Worm (Caenorhabditis elegans) whole organism, early embryonic: ENCODE data around the gene F14H3.5.

Experiments
- B0310.2 ChIP-seq: sonication (generic microtip); optimal IDR thresholded peaks from 2 replicates; lab custom pipeline; 2016; ENCODE audit warnings: mild to moderate bottlenecking, missing genetic modification characterization, missing compliant biosample characterization
- aly-1 ChIP-seq: sonication (generic microtip); optimal IDR thresholded peaks from 2 replicates; lab custom pipeline; 2016; ENCODE audit warnings: missing genetic modification characterization, missing compliant biosample characterization
- ama-1 ChIP-seq: fragments of 150-350 bp; optimal IDR thresholded peaks from 2 replicates; lab custom pipeline; 2014
- flt-1 ChIP-seq: fragments of 200-800 bp; sonication (Bioruptor generic); IDR thresholded peaks from 2 replicates; pipeline ENCODE4 v1.3.6; 2022; ENCODE audit warnings: missing genetic modification characterization, missing compliant biosample characterization
- hmbx-1 ChIP-seq: sonication (generic microtip); optimal IDR thresholded peaks from 2 replicates; lab custom pipeline; 2016; ENCODE audit warnings: mild to moderate bottlenecking, missing genetic modification characterization, missing compliant biosample characterization
- hnd-1 ChIP-seq: sonication (generic microtip); optimal IDR thresholded peaks from 2 replicates; lab custom pipeline; 2016; ENCODE audit warnings: missing genetic modification characterization, missing compliant biosample characterization
- scrt-1 ChIP-seq: fragments of 200-800 bp; sonication (Bioruptor generic); IDR thresholded peaks from 2 replicates; pipeline ENCODE4 v1.3.6; 2022; ENCODE audit warnings: missing genetic modification characterization, missing compliant biosample characterization
- tbx-11 ChIP-seq: fragments of 200-800 bp; sonication (Bioruptor generic); IDR thresholded peaks from 2 replicates; pipeline ENCODE4 v1.3.6; 2022; ENCODE audit warnings: missing genetic modification characterization, missing compliant biosample characterization
- tra-4 ChIP-seq: sonication (generic microtip); optimal IDR thresholded peaks from 2 replicates; lab custom pipeline; 2017; ENCODE audit warnings: missing genetic modification characterization, missing compliant biosample characterization

DNA sequence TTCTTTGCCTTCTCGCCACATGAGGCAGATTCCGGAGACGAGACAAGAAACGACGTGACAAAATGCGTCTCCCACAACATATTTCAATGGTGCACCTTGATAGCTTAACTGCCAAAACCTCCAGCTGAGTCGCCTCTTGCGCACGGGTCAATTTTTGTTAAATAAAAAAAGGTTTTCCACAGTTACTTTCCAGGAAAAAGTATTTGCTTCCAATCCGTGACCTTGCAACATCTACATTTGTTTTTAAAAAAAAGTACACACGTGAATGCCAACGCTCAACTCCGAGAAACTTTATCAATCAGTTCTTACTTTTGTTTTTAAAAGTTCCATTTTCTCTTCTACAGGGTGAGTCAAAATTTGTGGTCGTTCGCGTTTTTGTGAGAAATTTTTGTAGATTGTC is 37.4 kb upstream of the F14H3.5 start, which contains the start of gene F22B8.7:
- TF ChIP-seq B0310.2, result no peak
- TF ChIP-seq ama-1, result no peak
- TF ChIP-seq tra-4 (tag; lab: Kevin White, UChicago), result no peak
- no peak for TF ChIP-seq scrt-1 (GFP tag; lab: Robert Waterston, UW)
- TF ChIP-seq tbx-11, result no peak
- TF ChIP-seq hmbx-1, result no peak
- TF ChIP-seq aly-1 (tag; lab: Kevin White, UChicago), result no peak
- no peak for TF ChIP-seq flt-1
- no peak for TF ChIP-seq hnd-1 (tag; lab: Kevin White, UChicago)
